Fruit fly (Drosophila melanogaster): ENCODE data around the gene alpha-Man-IIa.
A peak's percentile ranks its signal among the peaks of the same experiment; 100 is the strongest.

alpha-Man-IIa gene

dm6 chr3R:9404104-9404512, 8.2 kb upstream of the alpha-Man-IIa start, which contains the start of the genes CG9356, BBIP1 and CG8135 (continued):
- peak; percentile 90 for TF ChIP-seq CG14710 (tag; optimal IDR thresholded peaks at IDR 0.05)
- TF ChIP-seq CG4820 (GFP tag; optimal IDR thresholded peaks at IDR 0.05) = peak; percentile 65
- TF ChIP-seq vnd (GFP tag; IDR thresholded peaks at IDR 0.05; ENCODE audit: partially characterized antibody) = no peak
- TF ChIP-seq mam (GFP tag; optimal IDR thresholded peaks at IDR 0.05) = peak; percentile 86
- no peak for TF ChIP-seq CG14014 (GFP tag; IDR thresholded peaks at IDR 0.05)
- peak; percentile 57 for TF ChIP-seq shn (GFP tag; optimal IDR thresholded peaks at IDR 0.05)
- peak; percentile 37; the same call in 1 of the 2 replicates for TF ChIP-seq cas (GFP tag; IDR thresholded peaks at IDR 0.05)
- TF ChIP-seq Blimp-1 (GFP tag; optimal IDR thresholded peaks at IDR 0.05) = no peak
- TF ChIP-seq Fer1 (GFP tag; optimal IDR thresholded peaks at IDR 0.05) = peak; percentile 78
- TF ChIP-seq CG17912 (GFP tag; optimal IDR thresholded peaks at IDR 0.05) = no peak
- peak; percentile 50 for TF ChIP-seq Scr (GFP tag; IDR thresholded peaks at IDR 0.05; ENCODE audit: partially characterized antibody)
- TF ChIP-seq chn (GFP tag; optimal IDR thresholded peaks at IDR 0.05) = peak; percentile 90
- TF ChIP-seq CG3407 (GFP tag; optimal IDR thresholded peaks at IDR 0.05) = peak; percentile 45
- TF ChIP-seq btn (GFP tag; optimal IDR thresholded peaks at IDR 0.05) = peak; percentile 63
- no peak for TF ChIP-seq CG15011 (GFP tag; optimal IDR thresholded peaks at IDR 0.05)
- no peak for TF ChIP-seq dmrt99B (tag; optimal IDR thresholded peaks at IDR 0.05)
- TF ChIP-seq exex (tag; optimal IDR thresholded peaks at IDR 0.05) = no peak
- TF ChIP-seq CG2875 (GFP tag; optimal IDR thresholded peaks at IDR 0.05) = peak; percentile 32
- peak; percentile 41 for TF ChIP-seq CG2202 (tag; optimal IDR thresholded peaks at IDR 0.05)
- no peak for TF ChIP-seq disco-r (GFP tag; optimal IDR thresholded peaks at IDR 0.05)
- peak; percentile 47 for TF ChIP-seq salm (tag; optimal IDR thresholded peaks at IDR 0.05)
- peak; percentile 41 for TF ChIP-seq Meics (GFP tag; optimal IDR thresholded peaks at IDR 0.05)
- TF ChIP-seq Pdp1 (GFP tag; optimal IDR thresholded peaks at IDR 0.05) = peak; percentile 79 to 81
- TF ChIP-seq ase (GFP tag; IDR thresholded peaks at IDR 0.05) = no peak
- peak; percentile 45 for TF ChIP-seq Ssrp (tag; optimal IDR thresholded peaks at IDR 0.05)
- TF ChIP-seq jumu (GFP tag; optimal IDR thresholded peaks at IDR 0.05) = peak; percentile 80
- no peak for TF ChIP-seq sd (tag; optimal IDR thresholded peaks at IDR 0.05)
- peak; percentile 64 for TF ChIP-seq CG3065 (GFP tag; optimal IDR thresholded peaks at IDR 0.05)
- TF ChIP-seq scrt (GFP tag; optimal IDR thresholded peaks at IDR 0.05) = no peak
- TF ChIP-seq CG2712 (tag; optimal IDR thresholded peaks at IDR 0.05) = peak; percentile 79
- no peak for TF ChIP-seq sc (optimal IDR thresholded peaks at IDR 0.05)
- TF ChIP-seq sc (GFP tag; optimal IDR thresholded peaks at IDR 0.05) = no peak
- TF ChIP-seq crol (GFP tag; IDR thresholded peaks at IDR 0.05) = no peak
- TF ChIP-seq Ravus (GFP tag; IDR thresholded peaks at IDR 0.05) = 0 out of 2 replicates have a peak, but pooled peaks have one; percentile 5
- peak; percentile 60 for TF ChIP-seq da (GFP tag; optimal IDR thresholded peaks at IDR 0.05)
- no peak for TF ChIP-seq abd-A (tag; optimal IDR thresholded peaks at IDR 0.05)
- TF ChIP-seq caup (GFP tag; optimal IDR thresholded peaks at IDR 0.05; ENCODE audit: severe bottlenecking) = peak; percentile 59
- TF ChIP-seq CG10209 (GFP tag; optimal IDR thresholded peaks at IDR 0.05) = peak; percentile 52
- TF ChIP-seq YL-1 (GFP tag; optimal IDR thresholded peaks at IDR 0.05) = peak; percentile 96
- peak; percentile 47 for TF ChIP-seq CG15696 (tag; optimal IDR thresholded peaks at IDR 0.05)
- peak; percentile 23 for TF ChIP-seq CG7987 (GFP tag; optimal IDR thresholded peaks at IDR 0.05)
- peak; percentile 57 for TF ChIP-seq Atf-2 (GFP tag; optimal IDR thresholded peaks at IDR 0.05)
- TF ChIP-seq CG8281 (tag; optimal IDR thresholded peaks at IDR 0.05) = no peak
- TF ChIP-seq HLH54F (GFP tag; optimal IDR thresholded peaks at IDR 0.05) = peak; percentile 87
- no peak for TF ChIP-seq danr (GFP tag; IDR thresholded peaks at IDR 0.05)
- no peak for TF ChIP-seq toy (GFP tag; IDR thresholded peaks at IDR 0.05)
- TF ChIP-seq lov (optimal IDR thresholded peaks at IDR 0.05) = no peak
- TF ChIP-seq lov (GFP tag; IDR thresholded peaks at IDR 0.05) = no peak
- peak; percentile 52 for TF ChIP-seq repo (GFP tag; optimal IDR thresholded peaks at IDR 0.05)
- peak; percentile 50 for TF ChIP-seq her (GFP tag; optimal IDR thresholded peaks at IDR 0.05)
- no peak for TF ChIP-seq CG15073 (GFP tag; optimal IDR thresholded peaks at IDR 0.05)
